Fruit fly (Drosophila melanogaster) whole organism, embryonic: Measurements from ENCODE around the gene inaF-B.

Experiments used
- CG1024 ChIP-seq: fragments of 200-800 bp; sonication (Bioruptor generic); IDR thresholded peaks from 2 replicates; pipeline ENCODE4 v1.3.6; 2022; ENCODE audit warnings: missing biosample characterization, missing genetic modification characterization
- CG10274 ChIP-seq: fragments of 200-800 bp; sonication (Bioruptor generic); optimal IDR thresholded peaks from 3 replicates; lab custom pipeline; 2017; ENCODE audit warnings: missing biosample characterization, mild to moderate bottlenecking, missing genetic modification characterization
- CG10366 ChIP-seq: fragments of 200-800 bp; sonication (Bioruptor generic); IDR thresholded peaks from 2 replicates; pipeline ENCODE4 v1.3.6; 2022; ENCODE audit warnings: missing biosample characterization, missing genetic modification characterization
- CG10959 ChIP-seq: fragments of 200-800 bp; sonication (Bioruptor generic); IDR thresholded peaks from 2 replicates; pipeline ENCODE4 v1.3.6; 2022; ENCODE audit warnings: missing biosample characterization, missing genetic modification characterization
- CG11456 ChIP-seq: fragments of 200-800 bp; sonication (Bioruptor generic); IDR thresholded peaks from 3 replicates; pipeline ENCODE4 v1.3.6; 2022; ENCODE audit warnings: missing biosample characterization, missing genetic modification characterization
- CG11695 ChIP-seq: fragments of 200-800 bp; sonication (Bioruptor generic); IDR thresholded peaks from 3 replicates; pipeline ENCODE4 v1.3.6; 2022; ENCODE audit warnings: missing biosample characterization, missing genetic modification characterization
- CG14441 ChIP-seq: fragments of 200-800 bp; sonication (Bioruptor generic); IDR thresholded peaks from 2 replicates; pipeline ENCODE4 v1.3.6; 2022; ENCODE audit warnings: missing biosample characterization, missing genetic modification characterization
- CG15011 ChIP-seq: fragments of 200-800 bp; sonication (Bioruptor generic); optimal IDR thresholded peaks from 3 replicates; lab custom pipeline; 2018; ENCODE audit warnings: missing biosample characterization, mild to moderate bottlenecking, missing genetic modification characterization
- CG15514 ChIP-seq: fragments of 200-800 bp; sonication (Bioruptor generic); optimal IDR thresholded peaks from 3 replicates; lab custom pipeline; 2017; ENCODE audit warnings: missing biosample characterization, missing genetic modification characterization, mild to moderate bottlenecking, moderate library complexity, missing genetic modification reagents
- CG17612 ChIP-seq: fragments of 200-800 bp; sonication (Bioruptor generic); IDR thresholded peaks from 2 replicates; pipeline ENCODE4 v1.3.6; 2022; ENCODE audit warnings: missing biosample characterization, missing genetic modification characterization
- CG17829 ChIP-seq: fragments of 200-800 bp; optimal IDR thresholded peaks from 2 replicates; lab custom pipeline; 2019; ENCODE audit warnings: missing biosample characterization, mild to moderate bottlenecking, missing genetic modification characterization, moderate library complexity
- CG18619 ChIP-seq: fragments of 200-800 bp; sonication (Bioruptor generic); optimal IDR thresholded peaks from 3 replicates; lab custom pipeline; 2017; ENCODE audit warnings: missing biosample characterization, mild to moderate bottlenecking, missing genetic modification characterization
- CG2202 ChIP-seq: fragments of 200-800 bp; sonication (Bioruptor generic); optimal IDR thresholded peaks from 2 replicates; lab custom pipeline; 2018; ENCODE audit warnings: missing biosample characterization, mild to moderate bottlenecking, missing genetic modification characterization
- CG2712 ChIP-seq: fragments of 200-800 bp; optimal IDR thresholded peaks from 3 replicates; lab custom pipeline; 2019; ENCODE audit warnings: missing biosample characterization, mild to moderate bottlenecking, missing genetic modification characterization, moderate library complexity
- CG7839 ChIP-seq: fragments of 200-800 bp; sonication (Bioruptor generic); optimal IDR thresholded peaks from 3 replicates; lab custom pipeline; 2018; ENCODE audit warnings: missing biosample characterization, mild to moderate bottlenecking, missing genetic modification characterization, moderate library complexity
- CG8359 ChIP-seq: fragments of 200-800 bp; sonication (Bioruptor generic); optimal IDR thresholded peaks from 2 replicates; lab custom pipeline; 2017; ENCODE audit warnings: missing biosample characterization, mild to moderate bottlenecking, missing genetic modification characterization, borderline replicate concordance
- Chrac-16 ChIP-seq: fragments of 200-800 bp; sonication (Bioruptor generic); optimal IDR thresholded peaks from 3 replicates; lab custom pipeline; 2016; ENCODE audit warnings: missing biosample characterization, missing genetic modification characterization
- D19A ChIP-seq: fragments of 200-800 bp; optimal IDR thresholded peaks from 3 replicates; lab custom pipeline; 2019; ENCODE audit warnings: missing biosample characterization, mild to moderate bottlenecking, missing genetic modification characterization, moderate library complexity
- Doc3 ChIP-seq: fragments of 200-800 bp; sonication (Bioruptor generic); IDR thresholded peaks from 3 replicates; pipeline ENCODE4 v1.3.6; 2022; ENCODE audit warnings: missing biosample characterization, missing genetic modification characterization; ENCODE audit not compliant: partially characterized antibody
- Ets65A ChIP-seq: fragments of 200-800 bp; sonication (Bioruptor generic); peaks from one replicate; lab custom pipeline; 2016; ENCODE audit warnings: missing biosample characterization, missing genetic modification characterization
- Gsc ChIP-seq: fragments of 200-800 bp; sonication (Bioruptor generic); IDR thresholded peaks from 2 replicates; pipeline ENCODE4 v1.3.6; 2022; ENCODE audit warnings: missing biosample characterization, missing genetic modification characterization
- Hmx ChIP-seq: fragments of 200-800 bp; sonication (Bioruptor generic); optimal IDR thresholded peaks from 2 replicates; lab custom pipeline; 2016; ENCODE audit warnings: missing biosample characterization, missing genetic modification characterization
- ase ChIP-seq: fragments of 200-800 bp; sonication (Bioruptor generic); IDR thresholded peaks from 3 replicates; pipeline ENCODE4 v1.3.6; 2022; ENCODE audit warnings: missing biosample characterization, missing genetic modification characterization
- chinmo ChIP-seq: fragments of 200-800 bp; sonication (Bioruptor generic); IDR thresholded peaks from 4 replicates; pipeline ENCODE4 v1.3.6; 2022; ENCODE audit warnings: missing biosample characterization, missing genetic modification characterization; ENCODE audit not compliant: partially characterized antibody
- croc ChIP-seq: fragments of 200-800 bp; sonication (Bioruptor generic); conservative IDR thresholded peaks from 3 replicates; pipeline ENCODE4 v1.3.6; 2022; ENCODE audit warnings: missing biosample characterization, missing genetic modification characterization
- cwo ChIP-seq: fragments of 200-800 bp; sonication (Bioruptor generic); optimal IDR thresholded peaks from 3 replicates; lab custom pipeline; 2017; ENCODE audit warnings: missing biosample characterization, missing genetic modification characterization, mild to moderate bottlenecking, moderate library complexity, missing genetic modification reagents
- dpn ChIP-seq, 2 experiments: fragments of 200-800 bp; sonication (Bioruptor generic); optimal IDR thresholded peaks; 3 replicates each; lab custom pipeline; 2016; ENCODE audit warnings: missing biosample characterization in 2 of 2, missing genetic modification characterization in 2 of 2
- dysf ChIP-seq: fragments of 200-800 bp; sonication (Bioruptor generic); IDR thresholded peaks from 3 replicates; pipeline ENCODE4 v1.3.6; 2022; ENCODE audit warnings: missing biosample characterization, missing genetic modification characterization
- fd64A ChIP-seq: fragments of 200-800 bp; sonication (Bioruptor generic); optimal IDR thresholded peaks from 3 replicates; lab custom pipeline; 2018; ENCODE audit warnings: missing biosample characterization, mild to moderate bottlenecking, missing genetic modification characterization
- gt ChIP-seq: fragments of 200-800 bp; sonication (Bioruptor generic); IDR thresholded peaks from 2 replicates; pipeline ENCODE4 v1.3.6; 2022; ENCODE audit warnings: missing biosample characterization, missing genetic modification characterization
- hbn ChIP-seq: fragments of 200-800 bp; sonication (Bioruptor generic); IDR thresholded peaks from 2 replicates; pipeline ENCODE4 v1.3.6; 2022; ENCODE audit warnings: missing biosample characterization, missing genetic modification characterization; ENCODE audit not compliant: partially characterized antibody
- hkb ChIP-seq, 2 experiments: fragments of 200-800 bp in 1 of 2; fragments of >200 bp in 1 of 2; sonication (Bioruptor generic) in 1 of 2; IDR thresholded peaks in 1 of 2; optimal IDR thresholded peaks in 1 of 2; 2 replicates each; pipeline versions ENCODE4 v1.3.6 to Lab custom; 2017 to 2022; ENCODE audit warnings: missing biosample characterization in 1 of 2, missing genetic modification characterization in 1 of 2
- jumu ChIP-seq: fragments of 200-800 bp; sonication (Bioruptor generic); optimal IDR thresholded peaks from 3 replicates; lab custom pipeline; 2016; ENCODE audit warnings: missing biosample characterization, missing genetic modification characterization
- ken ChIP-seq: fragments of 200-800 bp; sonication (Bioruptor generic); IDR thresholded peaks from 3 replicates; pipeline ENCODE4 v1.3.6; 2022; ENCODE audit warnings: missing biosample characterization, missing genetic modification characterization
- lmd ChIP-seq: fragments of 200-800 bp; sonication (Bioruptor generic); IDR thresholded peaks from 2 replicates; pipeline ENCODE4 v1.3.6; 2022; ENCODE audit warnings: missing biosample characterization, missing genetic modification characterization
- lola ChIP-seq, 3 experiments: fragments of >200 bp in 2 of 3; fragments of 200-800 bp in 1 of 3; sonication (Bioruptor generic) in 1 of 3; optimal IDR thresholded peaks; 2 replicates each; lab custom pipeline; 2017 to 2019; ENCODE audit warnings: missing biosample characterization in 3 of 3, missing genetic modification characterization in 3 of 3, mild to moderate bottlenecking in 1 of 3, moderate library complexity in 1 of 3
- mam ChIP-seq: fragments of 200-800 bp; sonication (Bioruptor generic); optimal IDR thresholded peaks from 3 replicates; lab custom pipeline; 2016; ENCODE audit warnings: missing biosample characterization, missing genetic modification characterization
- nau ChIP-seq: fragments of 200-800 bp; sonication (Bioruptor generic); optimal IDR thresholded peaks from 3 replicates; lab custom pipeline; 2017; ENCODE audit warnings: missing biosample characterization, mild to moderate bottlenecking, missing genetic modification characterization, missing genetic modification reagents
- onecut ChIP-seq: fragments of 200-800 bp; sonication (Bioruptor generic); IDR thresholded peaks from 2 replicates; pipeline ENCODE4 v1.3.6; 2022; ENCODE audit warnings: missing biosample characterization, missing genetic modification characterization
- pb ChIP-seq: fragments of 200-800 bp; sonication (Bioruptor generic); optimal IDR thresholded peaks from 3 replicates; lab custom pipeline; 2016; ENCODE audit warnings: missing biosample characterization, missing genetic modification characterization
- sc ChIP-seq, 3 experiments: fragments of >200 bp in 2 of 3; fragments of 200-800 bp in 1 of 3; sonication (Bioruptor generic) in 1 of 3; optimal IDR thresholded peaks; 2 replicates in 2 of 3; 3 replicates in 1 of 3; lab custom pipeline; 2017; ENCODE audit warnings: mild to moderate bottlenecking in 1 of 3, missing biosample characterization in 1 of 3, missing genetic modification characterization in 1 of 3, missing genetic modification reagents in 1 of 3
- schlank ChIP-seq: fragments of 200-800 bp; sonication (Bioruptor generic); optimal IDR thresholded peaks from 2 replicates; lab custom pipeline; 2018; ENCODE audit warnings: missing biosample characterization, mild to moderate bottlenecking, missing genetic modification characterization
- sens-2 ChIP-seq: fragments of 200-800 bp; sonication (Bioruptor generic); IDR thresholded peaks from 2 replicates; pipeline ENCODE4 v1.3.6; 2022; ENCODE audit warnings: missing biosample characterization, missing genetic modification characterization
- sisA ChIP-seq: fragments of 200-800 bp; sonication (Bioruptor generic); IDR thresholded peaks from 2 replicates; pipeline ENCODE4 v1.3.6; 2022; ENCODE audit warnings: missing biosample characterization, missing genetic modification characterization
- slou ChIP-seq: fragments of 200-800 bp; sonication (Bioruptor generic); optimal IDR thresholded peaks from 3 replicates; lab custom pipeline; 2016; ENCODE audit warnings: missing biosample characterization, missing genetic modification characterization
- sob ChIP-seq: fragments of 200-800 bp; sonication (Bioruptor generic); IDR thresholded peaks from 2 replicates; pipeline ENCODE4 v1.3.6; 2022; ENCODE audit warnings: missing biosample characterization, missing genetic modification characterization
- vfl ChIP-seq: fragments of 200-800 bp; sonication (Bioruptor generic); optimal IDR thresholded peaks from 2 replicates; lab custom pipeline; 2016; ENCODE audit warnings: missing biosample characterization, missing genetic modification characterization
- zf30C ChIP-seq: fragments of 200-800 bp; sonication (Bioruptor generic); optimal IDR thresholded peaks from 3 replicates; lab custom pipeline; 2018; ENCODE audit warnings: missing biosample characterization, mild to moderate bottlenecking, missing genetic modification characterization

Gene inaF-B

DNA sequence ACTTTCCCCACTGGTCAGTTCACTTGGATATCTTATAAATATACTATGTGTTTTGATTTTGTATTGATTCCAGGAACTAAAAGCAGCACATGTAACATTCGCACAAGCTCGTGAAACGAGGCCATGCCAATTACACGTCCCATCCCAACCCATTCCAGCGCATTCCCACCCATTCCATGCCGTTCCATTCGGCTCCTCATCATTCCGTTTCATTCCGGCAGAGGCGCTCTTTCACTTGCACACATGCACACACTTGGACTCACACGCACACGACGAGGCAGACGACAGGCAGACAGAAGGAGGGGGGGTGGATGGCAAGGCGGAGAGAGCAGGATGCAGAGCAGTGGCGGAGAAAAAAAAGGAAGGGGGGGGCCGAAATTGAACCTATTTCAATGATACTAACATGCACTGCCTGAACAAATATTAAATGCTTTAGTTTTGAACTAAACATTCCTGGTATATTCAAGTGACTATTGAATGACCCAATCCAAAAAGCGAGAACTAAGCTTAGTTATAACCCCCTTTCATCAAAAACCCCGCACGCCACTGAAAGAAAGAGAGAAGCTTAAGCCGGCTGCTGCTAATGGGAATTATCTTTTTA lies 43.5 kb upstream of the inaF-B start (continued):
- TF ChIP-seq sisA (GFP tag; lab: Robert Waterston, UW) (peak; percentile 55), pb (GFP tag; lab: Kevin White, UChicago) (no peak), D19A (tag; lab: Kevin White, UChicago) (peak; percentile 55), hbn (GFP tag; lab: Robert Waterston, UW) (no peak), Doc3 (GFP tag; lab: Robert Waterston, UW) (no peak), sc (optimal IDR thresholded peaks at IDR 0.05; lab: Kevin White, UChicago) (no peak), sc (GFP tag; optimal IDR thresholded peaks at IDR 0.05; lab: Kevin White, UChicago) (peak; percentile 44), vfl (GFP tag; lab: Kevin White, UChicago) (no peak), dysf (GFP tag; lab: Robert Waterston, UW) (peak; percentile 50; the same call in 1 of the 3 replicates), jumu (GFP tag; lab: Kevin White, UChicago) (peak; percentile 42), gt (GFP tag; lab: Robert Waterston, UW) (0 out of 2 replicates have a peak, but pooled peaks have one; percentile 21), chinmo (GFP tag; lab: Robert Waterston, UW) (no peak), ase (GFP tag; lab: Robert Waterston, UW) (no peak), sob (peak; percentile 45; the same call in 1 of the 2 replicates), nau (GFP tag; lab: Kevin White, UChicago) (no peak), slou (GFP tag; lab: Kevin White, UChicago) (no peak), zf30C (GFP tag; lab: Kevin White, UChicago) (no peak), CG17829 (tag; lab: Kevin White, UChicago) (peak; percentile 80), CG10366 (GFP tag; lab: Robert Waterston, UW) (0 out of 2 replicates have a peak, but pooled peaks have one; percentile 36), schlank (no peak), CG15514 (peak; percentile 12), Gsc (GFP tag; lab: Robert Waterston, UW) (peak; percentile 47; the same call in 1 of the 2 replicates), fd64A (GFP tag; lab: Kevin White, UChicago) (peak; percentile 38), Chrac-16 (GFP tag; lab: Kevin White, UChicago) (peak; percentile 54), onecut (GFP tag; lab: Robert Waterston, UW) (peak; percentile 24; the same call in 1 of the 2 replicates), CG17612 (GFP tag; lab: Robert Waterston, UW) (0 out of 2 replicates have a peak, but pooled peaks have one; percentile 17), CG14441 (GFP tag; lab: Robert Waterston, UW) (0 out of 2 replicates have a peak, but pooled peaks have one; percentile 17), CG2712 (peak; percentile 80), sens-2 (GFP tag; lab: Robert Waterston, UW) (no peak), Hmx (GFP tag; lab: Kevin White, UChicago) (no peak), CG2202 (tag; lab: Kevin White, UChicago) (peak; percentile 60), cwo (GFP tag; lab: Kevin White, UChicago) (peak; percentile 18), CG1024 (GFP tag; lab: Robert Waterston, UW) (0 out of 2 replicates have a peak, but pooled peaks have one; percentile 30), CG8359 (peak; percentile 2), lmd (GFP tag; lab: Robert Waterston, UW) (peak; percentile 56), mam (GFP tag; lab: Kevin White, UChicago) (peak; percentile 1), CG10959 (GFP tag; lab: Robert Waterston, UW) (peak; percentile 41; the same call in 1 of the 2 replicates), CG7839 (tag; lab: Kevin White, UChicago) (peak; percentile 61), Ets65A (peak; percentile 57), ken (GFP tag; lab: Robert Waterston, UW) (peak; percentile 61; the same call in 2 of the 3 replicates), CG11695 (no peak), CG18619 (GFP tag; lab: Kevin White, UChicago) (peak; percentile 8), lola (GFP tag; optimal IDR thresholded peaks at IDR 0.05; lab: Kevin White, UChicago) (peak in 1 of 3 experiments; percentile 76), croc (GFP tag; lab: Robert Waterston, UW) (peak; percentile 58), CG15011 (GFP tag; lab: Kevin White, UChicago) (peak; percentile 2), CG11456 (GFP tag; lab: Robert Waterston, UW) (no peak), hkb (optimal IDR thresholded peaks at IDR 0.05; lab: Kevin White, UChicago) (no peak), hkb (GFP tag; IDR thresholded peaks at IDR 0.05; lab: Robert Waterston, UW) (0 out of 2 replicates have a peak, but pooled peaks have one; percentile 18), dpn (GFP tag; optimal IDR thresholded peaks at IDR 0.05; lab: Kevin White, UChicago) (peak in 1 of 2 experiments; percentile 50), CG10274 (GFP tag; lab: Kevin White, UChicago) (no peak)
